Worm (Caenorhabditis elegans): Measurements from ENCODE around the gene irg-2.

DNA sequence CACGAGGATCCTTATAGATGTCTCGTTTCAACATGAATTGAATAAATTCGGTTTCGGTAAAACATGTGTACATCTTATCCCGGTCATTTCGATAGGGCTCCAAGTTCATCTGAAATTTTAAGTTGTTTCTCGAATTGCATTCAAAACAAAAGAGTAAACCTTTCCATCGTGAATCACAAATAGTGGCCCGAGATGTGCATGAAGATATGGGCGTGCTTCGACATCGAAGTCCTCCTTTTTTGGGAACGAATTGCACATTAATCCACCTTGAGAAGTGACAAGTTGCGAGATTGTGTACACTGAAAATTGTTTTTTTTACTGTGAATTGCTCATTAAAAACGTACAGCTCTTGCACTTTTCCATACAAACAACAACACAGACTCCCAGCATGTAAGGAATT lies 14.2 kb downstream of the irg-2 start:
- TF ChIP-seq lsy-2 (tag; optimal IDR thresholded peaks at IDR 0.05) (no peak), unc-39 (tag; optimal IDR thresholded peaks at IDR 0.05) (no peak), nhr-11 (tag; optimal IDR thresholded peaks at IDR 0.05) (no peak), snpc-4 (tag; optimal IDR thresholded peaks at IDR 0.05) (no peak)

Data from whole organism, L2 larva.